Fruit fly (Drosophila melanogaster) whole organism, embryonic: ENCODE data around the gene Cubn.

Source experiments
- BEAF-32 ChIP-seq: fragments of 200-800 bp; sonication (Bioruptor generic); optimal IDR thresholded peaks from 3 replicates; lab custom pipeline; 2017; ENCODE audit warnings: missing biosample characterization, missing genetic modification characterization, mild to moderate bottlenecking, moderate library complexity, missing genetic modification reagents
- BtbVII ChIP-seq: fragments of 200-800 bp; sonication (Bioruptor generic); optimal IDR thresholded peaks from 3 replicates; lab custom pipeline; 2017; ENCODE audit warnings: missing biosample characterization, mild to moderate bottlenecking, missing genetic modification characterization
- CG10366 ChIP-seq: fragments of 200-800 bp; sonication (Bioruptor generic); IDR thresholded peaks from 2 replicates; pipeline ENCODE4 v1.3.6; 2022; ENCODE audit warnings: missing biosample characterization, missing genetic modification characterization
- CG10543 ChIP-seq: fragments of 200-800 bp; sonication (Bioruptor generic); optimal IDR thresholded peaks from 3 replicates; lab custom pipeline; 2017; ENCODE audit warnings: missing biosample characterization, mild to moderate bottlenecking, missing genetic modification characterization, moderate library complexity
- CG12391 ChIP-seq: fragments of 200-800 bp; sonication (Bioruptor generic); optimal IDR thresholded peaks from 3 replicates; lab custom pipeline; 2018; ENCODE audit warnings: missing biosample characterization, mild to moderate bottlenecking, missing genetic modification characterization, moderate library complexity
- CG17612 ChIP-seq: fragments of 200-800 bp; sonication (Bioruptor generic); IDR thresholded peaks from 2 replicates; pipeline ENCODE4 v1.3.6; 2022; ENCODE audit warnings: missing biosample characterization, missing genetic modification characterization
- CG18011 ChIP-seq: fragments of 200-800 bp; sonication (Bioruptor generic); optimal IDR thresholded peaks from 2 replicates; lab custom pipeline; 2017; ENCODE audit warnings: missing biosample characterization, missing genetic modification characterization, mild to moderate bottlenecking, moderate library complexity, missing genotype
- CG2202 ChIP-seq: fragments of 200-800 bp; sonication (Bioruptor generic); optimal IDR thresholded peaks from 2 replicates; lab custom pipeline; 2018; ENCODE audit warnings: missing biosample characterization, mild to moderate bottlenecking, missing genetic modification characterization
- CG31365 ChIP-seq: fragments of 200-800 bp; sonication (Bioruptor generic); optimal IDR thresholded peaks from 2 replicates; lab custom pipeline; 2018; ENCODE audit warnings: missing biosample characterization, mild to moderate bottlenecking, missing genetic modification characterization
- CG31388 ChIP-seq: fragments of 200-800 bp; sonication (Bioruptor generic); optimal IDR thresholded peaks from 2 replicates; lab custom pipeline; 2016; ENCODE audit warnings: missing biosample characterization, missing genetic modification characterization
- CG3838 ChIP-seq: fragments of 200-800 bp; sonication (Bioruptor generic); optimal IDR thresholded peaks from 3 replicates; lab custom pipeline; 2016; ENCODE audit warnings: missing biosample characterization, missing genetic modification characterization
- CG3847 ChIP-seq: fragments of 200-800 bp; sonication (Bioruptor generic); IDR thresholded peaks from 2 replicates; pipeline ENCODE4 v1.3.6; 2022; ENCODE audit warnings: missing biosample characterization, missing genetic modification characterization
- CG7786 ChIP-seq: fragments of 200-800 bp; sonication (Bioruptor generic); optimal IDR thresholded peaks from 2 replicates; lab custom pipeline; 2016; ENCODE audit warnings: missing biosample characterization, missing genetic modification characterization
- CG7987 ChIP-seq: fragments of 200-800 bp; sonication (Bioruptor generic); optimal IDR thresholded peaks from 2 replicates; lab custom pipeline; 2018; ENCODE audit warnings: missing biosample characterization, mild to moderate bottlenecking, missing genetic modification characterization, moderate library complexity
- CG8765 ChIP-seq: fragments of 200-800 bp; sonication (Bioruptor generic); IDR thresholded peaks from 2 replicates; pipeline ENCODE4 v1.3.6; 2022; ENCODE audit warnings: missing biosample characterization, missing genetic modification characterization
- CG9437 ChIP-seq: fragments of 200-800 bp; sonication (Bioruptor generic); optimal IDR thresholded peaks from 2 replicates; lab custom pipeline; 2018; ENCODE audit warnings: missing biosample characterization, mild to moderate bottlenecking, missing genetic modification characterization
- Dll ChIP-seq: fragments of 200-800 bp; sonication (Bioruptor generic); IDR thresholded peaks from 4 replicates; pipeline ENCODE4 v1.3.6; 2022; ENCODE audit warnings: missing biosample characterization, missing genetic modification characterization; ENCODE audit not compliant: partially characterized antibody
- GATAe ChIP-seq: fragments of 200-800 bp; sonication (Bioruptor generic); conservative IDR thresholded peaks from 2 replicates; pipeline ENCODE4 v1.3.6; 2022; ENCODE audit warnings: missing biosample characterization, missing genetic modification characterization
- HLHmδ ChIP-seq: fragments of 200-800 bp; sonication (Bioruptor generic); optimal IDR thresholded peaks from 2 replicates; lab custom pipeline; 2018; ENCODE audit warnings: missing biosample characterization, mild to moderate bottlenecking, missing genetic modification characterization, moderate library complexity
- HmgD ChIP-seq: fragments of 200-800 bp; sonication (Bioruptor generic); optimal IDR thresholded peaks from 3 replicates; lab custom pipeline; 2016; ENCODE audit warnings: missing biosample characterization, missing genetic modification characterization
- Lpt ChIP-seq: fragments of >200 bp; optimal IDR thresholded peaks from 2 replicates; lab custom pipeline; 2018; ENCODE audit warnings: missing biosample characterization, missing genetic modification characterization
- Med ChIP-seq: fragments of 200-800 bp; sonication (Bioruptor generic); peaks from one replicate; lab custom pipeline; 2016; ENCODE audit warnings: missing biosample characterization, missing genetic modification characterization, mild to moderate bottlenecking, inconsistent platforms, moderate library complexity
- NfI ChIP-seq: fragments of 200-800 bp; sonication (Bioruptor generic); optimal IDR thresholded peaks from 3 replicates; lab custom pipeline; 2018; ENCODE audit warnings: missing biosample characterization, mild to moderate bottlenecking, missing genetic modification characterization, moderate library complexity
- Rfx ChIP-seq: fragments of 200-800 bp; sonication (Bioruptor generic); IDR thresholded peaks from 2 replicates; pipeline ENCODE4 v1.3.6; 2022; ENCODE audit warnings: missing biosample characterization, missing genetic modification characterization
- Sin3A ChIP-seq: fragments of >200 bp; optimal IDR thresholded peaks from 2 replicates; lab custom pipeline; 2018
- Six4 ChIP-seq: fragments of 200-800 bp; sonication (Bioruptor generic); optimal IDR thresholded peaks from 2 replicates; lab custom pipeline; 2016; ENCODE audit warnings: missing biosample characterization, missing genetic modification characterization
- Tbp ChIP-seq: fragments of >200 bp; optimal IDR thresholded peaks from 2 replicates; lab custom pipeline; 2018; ENCODE audit warnings: missing biosample characterization, missing genetic modification characterization
- abd-A ChIP-seq: fragments of 200-800 bp; sonication (Bioruptor generic); optimal IDR thresholded peaks from 3 replicates; lab custom pipeline; 2019; ENCODE audit warnings: missing biosample characterization, mild to moderate bottlenecking, missing genetic modification characterization, moderate library complexity
- ap ChIP-seq: fragments of 200-800 bp; sonication (Bioruptor generic); IDR thresholded peaks from 2 replicates; pipeline ENCODE4 v1.3.6; 2022; ENCODE audit warnings: missing biosample characterization, missing genetic modification characterization
- ato ChIP-seq: fragments of 200-800 bp; sonication (Bioruptor generic); IDR thresholded peaks from 2 replicates; pipeline ENCODE4 v1.3.6; 2022; ENCODE audit warnings: missing biosample characterization, missing genetic modification characterization; ENCODE audit not compliant: partially characterized antibody
- bigmax ChIP-seq: fragments of 200-800 bp; sonication (Bioruptor generic); optimal IDR thresholded peaks from 2 replicates; lab custom pipeline; 2018; ENCODE audit warnings: missing biosample characterization, mild to moderate bottlenecking, missing genetic modification characterization
- bowl ChIP-seq: fragments of 200-800 bp; sonication (Bioruptor generic); IDR thresholded peaks from 2 replicates; pipeline ENCODE4 v1.3.6; 2022; ENCODE audit warnings: missing biosample characterization, missing genetic modification characterization
- chinmo ChIP-seq: fragments of 200-800 bp; sonication (Bioruptor generic); IDR thresholded peaks from 4 replicates; pipeline ENCODE4 v1.3.6; 2022; ENCODE audit warnings: missing biosample characterization, missing genetic modification characterization; ENCODE audit not compliant: partially characterized antibody
- dimm ChIP-seq: fragments of 200-800 bp; sonication (Bioruptor generic); IDR thresholded peaks from 2 replicates; pipeline ENCODE4 v1.3.6; 2022; ENCODE audit warnings: missing biosample characterization, missing genetic modification characterization
- grn ChIP-seq: fragments of 200-800 bp; sonication (Bioruptor generic); optimal IDR thresholded peaks from 3 replicates; lab custom pipeline; 2017; ENCODE audit warnings: missing biosample characterization, missing genetic modification characterization
- gro ChIP-seq: fragments of 200-800 bp; sonication (Bioruptor generic); optimal IDR thresholded peaks from 2 replicates; lab custom pipeline; 2016; ENCODE audit warnings: missing biosample characterization, missing genetic modification characterization
- hb ChIP-seq: fragments of 200-800 bp; sonication (Bioruptor generic); IDR thresholded peaks from 3 replicates; pipeline ENCODE4 v1.3.6; 2022; ENCODE audit warnings: missing biosample characterization, missing genetic modification characterization; ENCODE audit not compliant: partially characterized antibody
- hkb ChIP-seq, 2 experiments: fragments of 200-800 bp in 1 of 2; fragments of >200 bp in 1 of 2; sonication (Bioruptor generic) in 1 of 2; IDR thresholded peaks in 1 of 2; optimal IDR thresholded peaks in 1 of 2; 2 replicates each; pipeline versions ENCODE4 v1.3.6 to Lab custom; 2017 to 2022; ENCODE audit warnings: missing biosample characterization in 1 of 2, missing genetic modification characterization in 1 of 2
- klu ChIP-seq: fragments of 200-800 bp; sonication (Bioruptor generic); IDR thresholded peaks from 2 replicates; pipeline ENCODE4 v1.3.6; 2022; ENCODE audit warnings: missing biosample characterization, missing genetic modification characterization
- lbe ChIP-seq: fragments of 200-800 bp; sonication (Bioruptor generic); optimal IDR thresholded peaks from 2 replicates; lab custom pipeline; 2016; ENCODE audit warnings: missing biosample characterization, mild to moderate bottlenecking, missing genetic modification characterization
- pfk ChIP-seq: fragments of 200-800 bp; sonication (Bioruptor generic); optimal IDR thresholded peaks from 2 replicates; lab custom pipeline; 2018; ENCODE audit warnings: missing biosample characterization, mild to moderate bottlenecking, missing genetic modification characterization, moderate library complexity
- sisA ChIP-seq: fragments of 200-800 bp; sonication (Bioruptor generic); IDR thresholded peaks from 2 replicates; pipeline ENCODE4 v1.3.6; 2022; ENCODE audit warnings: missing biosample characterization, missing genetic modification characterization
- slp2 ChIP-seq: fragments of 200-800 bp; sonication (Bioruptor generic); optimal IDR thresholded peaks from 2 replicates; lab custom pipeline; 2016; ENCODE audit warnings: missing biosample characterization, missing genetic modification characterization
- sob ChIP-seq: fragments of 200-800 bp; sonication (Bioruptor generic); IDR thresholded peaks from 2 replicates; pipeline ENCODE4 v1.3.6; 2022; ENCODE audit warnings: missing biosample characterization, missing genetic modification characterization
- ssp ChIP-seq: fragments of 200-800 bp; sonication (Bioruptor generic); IDR thresholded peaks from 2 replicates; pipeline ENCODE4 v1.3.6; 2022; ENCODE audit warnings: missing biosample characterization, missing genetic modification characterization
- tin ChIP-seq: fragments of 200-800 bp; sonication (Bioruptor generic); optimal IDR thresholded peaks from 3 replicates; lab custom pipeline; 2016; ENCODE audit warnings: missing biosample characterization, missing genetic modification characterization
- unpg ChIP-seq: fragments of 200-800 bp; sonication (Bioruptor generic); optimal IDR thresholded peaks from 3 replicates; lab custom pipeline; 2018; ENCODE audit warnings: missing biosample characterization, mild to moderate bottlenecking, missing genetic modification characterization, moderate library complexity
- vfl ChIP-seq: fragments of 200-800 bp; sonication (Bioruptor generic); optimal IDR thresholded peaks from 2 replicates; lab custom pipeline; 2016; ENCODE audit warnings: missing biosample characterization, missing genetic modification characterization
- zen2 ChIP-seq: fragments of 200-800 bp; sonication (Bioruptor generic); IDR thresholded peaks from 3 replicates; pipeline ENCODE4 v1.3.6; 2022; ENCODE audit warnings: missing biosample characterization, missing genetic modification characterization; ENCODE audit not compliant: partially characterized antibody
- zfh2 ChIP-seq: fragments of 200-800 bp; sonication (Bioruptor generic); optimal IDR thresholded peaks from 2 replicates; lab custom pipeline; 2016; ENCODE audit warnings: missing biosample characterization, missing genetic modification characterization

The Cubn gene

dm6 chrX:9576504-9577337 lies 5.6 kb upstream of the Cubn start (continued):
- TF ChIP-seq CG3838 (GFP tag; lab: Kevin White, UChicago) (no peak), chinmo (GFP tag; lab: Robert Waterston, UW) (0 out of 4 replicates have a peak, but pooled peaks have one; percentile 27), CG10366 (GFP tag; lab: Robert Waterston, UW) (no peak), Rfx (no peak), zfh2 (GFP tag; lab: Kevin White, UChicago) (no peak), CG2202 (tag; lab: Kevin White, UChicago) (no peak), CG7786 (GFP tag; lab: Kevin White, UChicago) (no peak), lbe (GFP tag; lab: Kevin White, UChicago) (peak; percentile 24), BEAF-32 (GFP tag; lab: Kevin White, UChicago) (no peak), NfI (GFP tag; lab: Kevin White, UChicago) (no peak), hb (GFP tag; lab: Robert Waterston, UW) (no peak), zen2 (GFP tag; lab: Robert Waterston, UW) (no peak), slp2 (no peak), CG10543 (no peak), Sin3A (no peak), grn (GFP tag; lab: Kevin White, UChicago) (peak; percentile 56), sisA (no peak), Lpt (GFP tag; lab: Kevin White, UChicago) (no peak), hkb (optimal IDR thresholded peaks at IDR 0.05; lab: Kevin White, UChicago) (no peak), hkb (GFP tag; IDR thresholded peaks at IDR 0.05; lab: Robert Waterston, UW) (no peak), gro (GFP tag; lab: Kevin White, UChicago) (peak; percentile 5), abd-A (no peak), CG31365 (no peak), Tbp (GFP tag; lab: Kevin White, UChicago) (no peak), ssp (no peak), BtbVII (no peak), Med (peak; percentile 77), CG31388 (GFP tag; lab: Kevin White, UChicago) (no peak), bowl (GFP tag; lab: Robert Waterston, UW) (no peak), pfk (GFP tag; lab: Kevin White, UChicago) (peak; percentile 25), Six4 (no peak), CG3847 (GFP tag; lab: Robert Waterston, UW) (no peak), dimm (GFP tag; lab: Robert Waterston, UW) (no peak), klu (GFP tag; lab: Robert Waterston, UW) (no peak), CG9437 (GFP tag; lab: Kevin White, UChicago) (no peak), ato (GFP tag; lab: Robert Waterston, UW) (no peak), CG12391 (tag; lab: Kevin White, UChicago) (no peak), sob (GFP tag; lab: Robert Waterston, UW) (no peak), bigmax (GFP tag; lab: Kevin White, UChicago) (peak; percentile 39), CG7987 (GFP tag; lab: Kevin White, UChicago) (peak; percentile 5), HLHmδ (no peak), GATAe (GFP tag; lab: Robert Waterston, UW) (0 out of 2 replicates have a peak, but pooled peaks have one; percentile 24), tin (no peak), CG17612 (GFP tag; lab: Robert Waterston, UW) (no peak), Dll (GFP tag; lab: Robert Waterston, UW) (no peak), HmgD (no peak), CG18011 (GFP tag; lab: Kevin White, UChicago) (no peak), CG8765 (GFP tag; lab: Robert Waterston, UW) (no peak), vfl (GFP tag; lab: Kevin White, UChicago) (no peak), ap (GFP tag; lab: Robert Waterston, UW) (no peak), unpg (GFP tag; lab: Kevin White, UChicago) (no peak)
